Worm (Caenorhabditis elegans): Measurements from ENCODE around the gene nhr-78.

ce11 chrIV:4246493-4246892, 31.2 kb downstream of the nhr-78 start, which contains the start of gene ttr-20:
- TF ChIP-seq crh-2 (tag; optimal IDR thresholded peaks at IDR 0.05) = no peak
- no peak for TF ChIP-seq unc-39 (tag; optimal IDR thresholded peaks at IDR 0.05)
- TF ChIP-seq fos-1 (tag; optimal IDR thresholded peaks at IDR 0.05) = no peak
- TF ChIP-seq R02D3.7 (tag; optimal IDR thresholded peaks at IDR 0.05) = no peak
- no peak for TF ChIP-seq skn-1 (tag; optimal IDR thresholded peaks at IDR 0.05)
- TF ChIP-seq elt-3 (tag; optimal IDR thresholded peaks at IDR 0.05) = no peak
- no peak for TF ChIP-seq nhr-25 (tag; optimal IDR thresholded peaks at IDR 0.05)
- TF ChIP-seq aly-2 (tag; optimal IDR thresholded peaks at IDR 0.05) = no peak

Data from whole organism, L2 larva.